Fruit fly (Drosophila melanogaster) whole organism, wandering third instar larva: ENCODE data around the gene Jon66Cii.

Source experiments
- Abd-B ChIP-seq: fragments of >200 bp; optimal IDR thresholded peaks from 2 replicates; lab custom pipeline; 2017; ENCODE audit warnings: missing biosample characterization, missing genetic modification characterization
- CG32264 ChIP-seq: fragments of 200-800 bp; sonication (Bioruptor generic); optimal IDR thresholded peaks from 2 replicates; lab custom pipeline; 2016; ENCODE audit warnings: missing biosample characterization, missing genetic modification characterization
- CrebA ChIP-seq: fragments of 200-800 bp; sonication (Bioruptor generic); optimal IDR thresholded peaks from 2 replicates; lab custom pipeline; 2016; ENCODE audit warnings: missing biosample characterization, mild to moderate bottlenecking, missing genetic modification characterization, borderline replicate concordance
- Dfd ChIP-seq: fragments of >200 bp; optimal IDR thresholded peaks from 2 replicates; lab custom pipeline; 2017; ENCODE audit warnings: missing biosample characterization, missing genetic modification characterization
- Dif ChIP-seq: fragments of 200-275, 200-300 bp; sonication (Bioruptor generic); optimal IDR thresholded peaks from 2 replicates; lab custom pipeline; 2018; ENCODE audit warnings: missing biosample characterization, missing genetic modification characterization; ENCODE audit not compliant: partially characterized antibody
- GATAd ChIP-seq: sonication (Bioruptor generic); optimal IDR thresholded peaks from 2 replicates; lab custom pipeline; 2016; ENCODE audit warnings: missing biosample characterization, missing genetic modification characterization
- HLH106 ChIP-seq: fragments of 200-800 bp; optimal IDR thresholded peaks from 3 replicates; lab custom pipeline; 2019; ENCODE audit warnings: missing biosample characterization, mild to moderate bottlenecking, missing genetic modification characterization, moderate library complexity
- Hnf4 ChIP-seq: fragments of 200-800 bp; sonication (Bioruptor generic); optimal IDR thresholded peaks from 2 replicates; lab custom pipeline; 2016; ENCODE audit warnings: missing biosample characterization, mild to moderate bottlenecking, missing genetic modification characterization
- Hr83 ChIP-seq: fragments of 200-300 bp; sonication (Bioruptor generic); optimal IDR thresholded peaks from 2 replicates; lab custom pipeline; 2016; ENCODE audit warnings: missing biosample characterization, mild to moderate bottlenecking, missing genetic modification characterization, moderate library complexity; ENCODE audit not compliant: poor library complexity, severe bottlenecking
- Jra ChIP-seq: sonication (Bioruptor generic); optimal IDR thresholded peaks from 2 replicates; lab custom pipeline; 2016; ENCODE audit warnings: missing biosample characterization, missing genetic modification characterization
- Mio ChIP-seq: sonication (Bioruptor generic); optimal IDR thresholded peaks from 2 replicates; lab custom pipeline; 2016; ENCODE audit warnings: missing biosample characterization, missing genetic modification characterization
- N ChIP-seq: fragments of >200 bp; optimal IDR thresholded peaks from 2 replicates; lab custom pipeline; 2018; ENCODE audit warnings: missing biosample characterization, missing external identifiers, missing genetic modification characterization
- OdsH ChIP-seq: fragments of 200-800 bp; sonication (Bioruptor generic); optimal IDR thresholded peaks from 2 replicates; lab custom pipeline; 2016; ENCODE audit warnings: missing biosample characterization, mild to moderate bottlenecking, missing genetic modification characterization
- Rel ChIP-seq, 2 experiments: fragments of 200-800 bp; sonication (Bioruptor generic) in 1 of 2; optimal IDR thresholded peaks; 2 replicates in 1 of 2; 3 replicates in 1 of 2; lab custom pipeline; 2016 to 2019; ENCODE audit warnings: mild to moderate bottlenecking in 2 of 2, missing biosample characterization in 2 of 2, missing genetic modification characterization in 2 of 2, moderate library complexity in 1 of 2
- Sp1 ChIP-seq: fragments of 200-800 bp; sonication (Bioruptor generic); optimal IDR thresholded peaks from 3 replicates; lab custom pipeline; 2019; ENCODE audit warnings: missing biosample characterization, mild to moderate bottlenecking, missing genetic modification characterization, moderate library complexity
- Vsx2 ChIP-seq: fragments of 200-300, 225-300 bp; sonication (Bioruptor generic); optimal IDR thresholded peaks from 2 replicates; lab custom pipeline; 2018; ENCODE audit warnings: missing biosample characterization, missing genetic modification characterization; ENCODE audit not compliant: partially characterized antibody
- br ChIP-seq: fragments of 200-800 bp; sonication (Bioruptor generic); optimal IDR thresholded peaks from 2 replicates; lab custom pipeline; 2016; ENCODE audit warnings: missing biosample characterization, missing genetic modification characterization
- dl ChIP-seq, 2 experiments: fragments of 175-275, 200-275 bp in 1 of 2; fragments of 200-275 bp in 1 of 2; sonication (Bioruptor generic); optimal IDR thresholded peaks; lab custom pipeline; 2018; ENCODE audit warnings: mild to moderate bottlenecking in 2 of 2, missing biosample characterization in 2 of 2, missing genetic modification characterization in 2 of 2, moderate library complexity in 2 of 2; ENCODE audit not compliant: partially characterized antibody in 2 of 2, insufficient read depth in 1 of 2
- dmrt93B ChIP-seq: fragments of 200-800 bp; sonication (Bioruptor generic); optimal IDR thresholded peaks from 2 replicates; lab custom pipeline; 2018; ENCODE audit warnings: missing biosample characterization, mild to moderate bottlenecking, missing genetic modification characterization
- dsf ChIP-seq: sonication (Bioruptor generic); optimal IDR thresholded peaks from 2 replicates; lab custom pipeline; 2016; ENCODE audit warnings: missing biosample characterization, missing genetic modification characterization, borderline replicate concordance
- ey ChIP-seq: fragments of 200-800 bp; sonication (Bioruptor generic); optimal IDR thresholded peaks from 2 replicates; lab custom pipeline; 2016; ENCODE audit warnings: missing biosample characterization, missing genetic modification characterization
- foxo ChIP-seq, 2 experiments: fragments of 200-800 bp; sonication (Bioruptor generic); optimal IDR thresholded peaks; 2 replicates in 1 of 2; 3 replicates in 1 of 2; lab custom pipeline; 2016 to 2017; ENCODE audit warnings: missing biosample characterization in 2 of 2, missing genetic modification characterization in 2 of 2
- fru ChIP-seq: fragments of 200-800 bp; sonication (Bioruptor generic); optimal IDR thresholded peaks from 3 replicates; lab custom pipeline; 2016; ENCODE audit warnings: missing biosample characterization, mild to moderate bottlenecking, missing genetic modification characterization
- h ChIP-seq: fragments of 200-800 bp; sonication (Bioruptor generic); optimal IDR thresholded peaks from 3 replicates; lab custom pipeline; 2016; ENCODE audit warnings: missing biosample characterization, mild to moderate bottlenecking, missing genetic modification characterization
- jim ChIP-seq: fragments of 175-275, 200-325 bp; sonication (Bioruptor generic); optimal IDR thresholded peaks from 2 replicates; lab custom pipeline; 2016; ENCODE audit warnings: missing biosample characterization, mild to moderate bottlenecking, missing genetic modification characterization
- lola ChIP-seq: fragments of >200 bp; optimal IDR thresholded peaks from 2 replicates; lab custom pipeline; 2017; ENCODE audit warnings: missing biosample characterization, missing genetic modification characterization
- psq ChIP-seq: fragments of 200-800 bp; sonication (Bioruptor generic); optimal IDR thresholded peaks from 3 replicates; lab custom pipeline; 2017; ENCODE audit warnings: missing biosample characterization, mild to moderate bottlenecking, missing genetic modification characterization, moderate library complexity
- rgr ChIP-seq: fragments of 200-800 bp; sonication (Bioruptor generic); optimal IDR thresholded peaks from 3 replicates; lab custom pipeline; 2016; ENCODE audit warnings: missing biosample characterization, mild to moderate bottlenecking, missing genetic modification characterization
- sage ChIP-seq: fragments of 200-800 bp; sonication (Bioruptor generic); optimal IDR thresholded peaks from 2 replicates; lab custom pipeline; 2016; ENCODE audit warnings: missing biosample characterization, mild to moderate bottlenecking, missing genetic modification characterization
- sv ChIP-seq: fragments of 200-800 bp; sonication (Bioruptor generic); optimal IDR thresholded peaks from 3 replicates; lab custom pipeline; 2016; ENCODE audit warnings: missing biosample characterization, missing genetic modification characterization
- tai ChIP-seq: sonication (Bioruptor generic); optimal IDR thresholded peaks from 2 replicates; lab custom pipeline; 2016; ENCODE audit warnings: missing biosample characterization, missing genetic modification characterization
- usp ChIP-seq: fragments of >200 bp; optimal IDR thresholded peaks from 2 replicates; lab custom pipeline; 2017; ENCODE audit warnings: missing biosample characterization, missing genetic modification characterization
- woc ChIP-seq: sonication (Bioruptor generic); optimal IDR thresholded peaks from 2 replicates; lab custom pipeline; 2016; ENCODE audit warnings: missing biosample characterization, mild to moderate bottlenecking, missing genetic modification characterization

Gene Jon66Cii

dm6 chr3L:8370922-8371321 is 22.5 kb downstream of the Jon66Cii start (continued):
- TF ChIP-seq N (no peak), jim (GFP tag; lab: Kevin White, UChicago) (no peak), Sp1 (GFP tag; lab: Kevin White, UChicago) (peak; percentile 78), Dfd (GFP tag; lab: Kevin White, UChicago) (no peak), Dif (GFP tag; lab: Kevin White, UChicago) (no peak), sage (GFP tag; lab: Kevin White, UChicago) (peak; percentile 46), dl (GFP tag; optimal IDR thresholded peaks at IDR 0.05; lab: Kevin White, UChicago; ENCODE audit: insufficient read depth in 1 of 2, partially characterized antibody in 2 of 2) (no peak)

- no peak for TF ChIP-seq fru (GFP tag; lab: Kevin White, UChicago)
- no peak for TF ChIP-seq tai (GFP tag; lab: Kevin White, UChicago)
- no peak for TF ChIP-seq woc (GFP tag; lab: Kevin White, UChicago)
- peak; percentile 7 for TF ChIP-seq Sp1 (GFP tag; lab: Kevin White, UChicago)
- TF ChIP-seq OdsH (GFP tag; lab: Kevin White, UChicago), result no peak
Measured at dm6 chr3L:8369456-8369855, 24.0 kb downstream of the Jon66Cii start.

dm6 chr3L:8368694-8369344 is 24.6 kb downstream of the Jon66Cii start:
- TF ChIP-seq Mio (GFP tag; lab: Kevin White, UChicago) (no peak), CrebA (GFP tag; lab: Kevin White, UChicago) (peak; percentile 88), dmrt93B (GFP tag; lab: Kevin White, UChicago) (peak; percentile 60), CG32264 (GFP tag; lab: Kevin White, UChicago) (no peak), usp (GFP tag; lab: Kevin White, UChicago) (no peak), Hr83 (GFP tag; lab: Kevin White, UChicago) (no peak), psq (GFP tag; lab: Kevin White, UChicago) (peak; percentile 32), Vsx2 (GFP tag; lab: Kevin White, UChicago) (no peak), HLH106 (tag; lab: Kevin White, UChicago) (peak; percentile 68), Rel (GFP tag; optimal IDR thresholded peaks at IDR 0.05; lab: Kevin White, UChicago) (peak; percentile 89), Rel (tag; optimal IDR thresholded peaks at IDR 0.05; lab: Kevin White, UChicago) (no peak), rgr (peak; percentile 32), h (GFP tag; lab: Kevin White, UChicago) (peak; percentile 79), OdsH (GFP tag; lab: Kevin White, UChicago) (peak; percentile 67), Sp1 (GFP tag; lab: Kevin White, UChicago) (peak; percentile 55), sage (GFP tag; lab: Kevin White, UChicago) (peak; percentile 36), fru (GFP tag; lab: Kevin White, UChicago) (peak; percentile 77), woc (GFP tag; lab: Kevin White, UChicago) (peak; percentile 63), ey (GFP tag; lab: Kevin White, UChicago) (peak; percentile 77), br (GFP tag; lab: Kevin White, UChicago) (peak; percentile 52), foxo (GFP tag; optimal IDR thresholded peaks at IDR 0.05; lab: Kevin White, UChicago) (peak in 1 of 2 experiments; percentile 60)

- TF ChIP-seq Dfd (GFP tag; lab: Kevin White, UChicago), result no peak
Measured at dm6 chr3L:8363266-8363665, 30.2 kb downstream of the Jon66Cii start.

- TF ChIP-seq Dif (GFP tag; lab: Kevin White, UChicago), result peak; percentile 86
- no peak for TF ChIP-seq N
- TF ChIP-seq dl (GFP tag; optimal IDR thresholded peaks at IDR 0.05; lab: Kevin White, UChicago; ENCODE audit: insufficient read depth in 1 of 2, partially characterized antibody in 2 of 2), result peak in 1 of 2 experiments; percentile 31
- TF ChIP-seq Abd-B (GFP tag; lab: Kevin White, UChicago), result no peak
- TF ChIP-seq foxo (GFP tag; optimal IDR thresholded peaks at IDR 0.05; lab: Kevin White, UChicago), result peak in 1 of 2 experiments; percentile 35
- TF ChIP-seq tai (GFP tag; lab: Kevin White, UChicago), result no peak
- peak; percentile 76 for TF ChIP-seq Jra (GFP tag; lab: Kevin White, UChicago)
- peak; percentile 72 for TF ChIP-seq Hr83 (GFP tag; lab: Kevin White, UChicago)
- TF ChIP-seq lola, result no peak
- no peak for TF ChIP-seq GATAd
- peak; percentile 17 for TF ChIP-seq HLH106 (tag; lab: Kevin White, UChicago)
- TF ChIP-seq Sp1 (GFP tag; lab: Kevin White, UChicago), result peak; percentile 60
- peak; percentile 92 for TF ChIP-seq Vsx2 (GFP tag; lab: Kevin White, UChicago)
- peak; percentile 25 for TF ChIP-seq br (GFP tag; lab: Kevin White, UChicago)
- peak; percentile 65 for TF ChIP-seq fru (GFP tag; lab: Kevin White, UChicago)
- no peak for TF ChIP-seq Mio (GFP tag; lab: Kevin White, UChicago)
- no peak for TF ChIP-seq rgr
- peak; percentile 66 for TF ChIP-seq psq (GFP tag; lab: Kevin White, UChicago)
- no peak for TF ChIP-seq ey (GFP tag; lab: Kevin White, UChicago)
- no peak for TF ChIP-seq sv (GFP tag; lab: Kevin White, UChicago)
- TF ChIP-seq Dfd (GFP tag; lab: Kevin White, UChicago), result no peak
- peak; percentile 61 for TF ChIP-seq Hnf4 (GFP tag; lab: Kevin White, UChicago)
- TF ChIP-seq CrebA (GFP tag; lab: Kevin White, UChicago), result peak; percentile 19
- no peak for TF ChIP-seq dsf (GFP tag; lab: Kevin White, UChicago)
- no peak for TF ChIP-seq woc (GFP tag; lab: Kevin White, UChicago)
- no peak for TF ChIP-seq Rel (GFP tag; optimal IDR thresholded peaks at IDR 0.05; lab: Kevin White, UChicago)
- TF ChIP-seq Rel (tag; optimal IDR thresholded peaks at IDR 0.05; lab: Kevin White, UChicago), result peak; percentile 22
- peak; percentile 87 for TF ChIP-seq h (GFP tag; lab: Kevin White, UChicago)
- TF ChIP-seq jim (GFP tag; lab: Kevin White, UChicago), result peak; percentile 46
Measured at dm6 chr3L:8360643-8361110, 32.8 kb downstream of the Jon66Cii start, which contains the start of gene Idh. Gene Idh, minus strand, starts transcription at chr3L:8360906.
